Worm (Caenorhabditis elegans) whole organism, mixed stage, embryonic: ENCODE data around the gene Y17G9B.5.
A peak's percentile ranks its signal among the peaks of the same experiment; 100 is the strongest.

Experiments
- M03D4.4 ChIP-seq: sonication (generic microtip); optimal IDR thresholded peaks from 2 replicates; lab custom pipeline; 2017; ENCODE audit warnings: mild to moderate bottlenecking, missing genetic modification characterization, missing compliant biosample characterization
- bed-3 ChIP-seq: fragments of 200-800 bp; sonication (Bioruptor generic); optimal IDR thresholded peaks from 3 replicates; lab custom pipeline; 2018; ENCODE audit warnings: mild to moderate bottlenecking, missing genetic modification characterization, moderate library complexity, missing compliant biosample characterization
- ceh-39 ChIP-seq: fragments of 150-350 bp; optimal IDR thresholded peaks from 2 replicates; lab custom pipeline; 2014; ENCODE audit warnings: missing biosample characterization, missing genetic modification characterization
- ceh-83 ChIP-seq: fragments of 200-800 bp; sonication (Bioruptor generic); optimal IDR thresholded peaks from 2 replicates; lab custom pipeline; 2018; ENCODE audit warnings: mild to moderate bottlenecking, missing genetic modification characterization, missing compliant biosample characterization
- ces-1 ChIP-seq: fragments of 150-350 bp; optimal IDR thresholded peaks from 2 replicates; lab custom pipeline; 2014; ENCODE audit warnings: missing biosample characterization, missing genetic modification reagents, missing genetic modification characterization
- cnd-1 ChIP-seq: fragments of 200-800 bp; sonication (Bioruptor generic); optimal IDR thresholded peaks from 2 replicates; lab custom pipeline; 2018; ENCODE audit warnings: mild to moderate bottlenecking, missing genetic modification characterization, missing compliant biosample characterization
- drap-1 ChIP-seq: fragments of 200-800 bp; sonication (Bioruptor generic); optimal IDR thresholded peaks from 3 replicates; lab custom pipeline; 2018; ENCODE audit warnings: mild to moderate bottlenecking, missing genetic modification characterization, missing compliant biosample characterization
- elt-1 ChIP-seq: sonication (generic microtip); optimal IDR thresholded peaks from 2 replicates; lab custom pipeline; 2017; ENCODE audit warnings: missing genetic modification characterization, mild to moderate bottlenecking, missing compliant biosample characterization, antibody characterized with exemption, moderate library complexity, borderline replicate concordance; ENCODE audit not compliant: insufficient read depth
- flh-1 ChIP-seq: fragments of 200-800 bp; sonication (Bioruptor generic); optimal IDR thresholded peaks from 2 replicates; lab custom pipeline; 2018; ENCODE audit warnings: mild to moderate bottlenecking, missing genetic modification characterization, moderate library complexity, missing compliant biosample characterization
- lin-32 ChIP-seq: fragments of 200-800 bp; sonication (Bioruptor generic); optimal IDR thresholded peaks from 2 replicates; lab custom pipeline; 2018; ENCODE audit warnings: mild to moderate bottlenecking, missing genetic modification characterization, missing compliant biosample characterization
- lsy-2 ChIP-seq: fragments of 150-350 bp; optimal IDR thresholded peaks from 2 replicates; lab custom pipeline; 2014; ENCODE audit warnings: missing biosample characterization, missing genetic modification characterization
- mab-5 ChIP-seq: fragments of 150-350 bp; optimal IDR thresholded peaks from 2 replicates; lab custom pipeline; 2014; ENCODE audit warnings: missing biosample characterization, missing genetic modification characterization
- mls-2 ChIP-seq: sonication (generic microtip); optimal IDR thresholded peaks from 2 replicates; lab custom pipeline; 2016; ENCODE audit warnings: mild to moderate bottlenecking, missing genetic modification characterization, moderate library complexity, missing compliant biosample characterization
- nhr-12 ChIP-seq: fragments of 150-350 bp; optimal IDR thresholded peaks from 2 replicates; lab custom pipeline; 2014; ENCODE audit warnings: missing biosample characterization, missing genetic modification characterization
- nhr-2 ChIP-seq: fragments of 150-350 bp; optimal IDR thresholded peaks from 2 replicates; lab custom pipeline; 2014; ENCODE audit warnings: missing biosample characterization, missing genetic modification characterization
- nhr-237 ChIP-seq: fragments of 150-350 bp; optimal IDR thresholded peaks from 2 replicates; lab custom pipeline; 2014; ENCODE audit warnings: missing biosample characterization, missing genetic modification characterization
- nhr-76 ChIP-seq: sonication (generic microtip); optimal IDR thresholded peaks from 2 replicates; lab custom pipeline; 2017; ENCODE audit warnings: missing biosample characterization, missing genetic modification characterization
- pha-4 ChIP-seq: fragments of 150-350 bp; optimal IDR thresholded peaks from 2 replicates; lab custom pipeline; 2018; ENCODE audit warnings: missing biosample characterization, missing genetic modification reagents, missing genetic modification characterization
- sem-2 ChIP-seq: fragments of 200-800 bp; sonication (Bioruptor generic); optimal IDR thresholded peaks from 2 replicates; lab custom pipeline; 2018; ENCODE audit warnings: mild to moderate bottlenecking, missing genetic modification characterization, missing compliant biosample characterization
- snpc-4 ChIP-seq: fragments of 150-350 bp; optimal IDR thresholded peaks from 2 replicates; lab custom pipeline; 2014; ENCODE audit warnings: missing biosample characterization, missing genetic modification characterization
- sptf-1 ChIP-seq: sonication (generic microtip); optimal IDR thresholded peaks from 2 replicates; lab custom pipeline; 2017; ENCODE audit warnings: mild to moderate bottlenecking, missing genetic modification characterization, moderate library complexity, missing compliant biosample characterization
- tbx-8 ChIP-seq: fragments of 200-800 bp; sonication (Bioruptor generic); optimal IDR thresholded peaks from 2 replicates; lab custom pipeline; 2018; ENCODE audit warnings: mild to moderate bottlenecking, missing genetic modification characterization, moderate library complexity, missing compliant biosample characterization
- unc-39 ChIP-seq: fragments of 150-350 bp; optimal IDR thresholded peaks from 2 replicates; lab custom pipeline; 2014; ENCODE audit warnings: missing biosample characterization, missing genetic modification characterization
- unc-62 ChIP-seq: fragments of 150-350 bp; optimal IDR thresholded peaks from 2 replicates; lab custom pipeline; 2014; ENCODE audit warnings: missing biosample characterization, missing genetic modification reagents, missing genetic modification characterization
- zip-8 ChIP-seq: fragments of 150-350 bp; optimal IDR thresholded peaks from 2 replicates; lab custom pipeline; 2014; ENCODE audit warnings: missing biosample characterization, missing genetic modification characterization
- ztf-11 ChIP-seq: fragments of 150-350 bp; optimal IDR thresholded peaks from 2 replicates; lab custom pipeline; 2014; ENCODE audit warnings: missing biosample characterization, missing genetic modification characterization

Y17G9B.5 gene

ce11 chrIV:4755929-4756655 lies 6.1 kb downstream of the Y17G9B.5 start, which contains the start of the genes fbxb-77 and Y17G9B.11:
TSS of gene fbxb-77 (minus strand) at chrIV:4756157.
TSS of gene Y17G9B.11 (plus strand) at chrIV:4756605.
- peak; percentile 38 for TF ChIP-seq mls-2
- peak; percentile 10 for TF ChIP-seq ces-1 (GFP tag; lab: Kevin White, UChicago)
- TF ChIP-seq snpc-4 = no peak
- TF ChIP-seq flh-1 = no peak
- no peak for TF ChIP-seq sem-2
- TF ChIP-seq cnd-1 (tag; lab: Kevin White, UChicago) = peak; percentile 71
- TF ChIP-seq pha-4 (tag; lab: Kevin White, UChicago) = no peak
- TF ChIP-seq, all 35 proteins: peak for 3

DNA sequence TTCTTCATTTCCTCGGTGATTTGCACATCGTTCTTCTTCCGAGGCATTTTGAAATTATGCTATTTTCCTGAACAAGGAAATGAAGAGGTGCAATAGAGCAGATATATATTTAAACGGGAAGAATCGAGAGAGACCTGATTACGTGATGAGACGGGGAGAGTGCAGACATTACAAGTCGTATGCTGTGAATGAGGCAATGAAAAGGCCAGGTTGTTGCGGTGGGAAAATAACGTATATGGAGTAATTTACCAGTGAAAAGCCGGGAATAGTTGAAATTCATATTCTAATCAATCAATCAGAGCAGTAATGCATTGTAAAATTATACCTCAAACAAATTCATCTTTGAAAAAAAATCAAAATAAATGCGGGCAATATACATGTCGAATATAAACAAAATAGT lies 8.6 kb downstream of the Y17G9B.5 start, which contains the start of gene Y17G9B.8:
Gene Y17G9B.8 (minus strand): TSS at position 182 of the 400 bp plus-strand sequence.
- TF ChIP-seq drap-1 (GFP tag; lab: Kevin White, UChicago) = no peak
- peak; percentile 9 for TF ChIP-seq sptf-1 (tag; lab: Kevin White, UChicago)

DNA sequence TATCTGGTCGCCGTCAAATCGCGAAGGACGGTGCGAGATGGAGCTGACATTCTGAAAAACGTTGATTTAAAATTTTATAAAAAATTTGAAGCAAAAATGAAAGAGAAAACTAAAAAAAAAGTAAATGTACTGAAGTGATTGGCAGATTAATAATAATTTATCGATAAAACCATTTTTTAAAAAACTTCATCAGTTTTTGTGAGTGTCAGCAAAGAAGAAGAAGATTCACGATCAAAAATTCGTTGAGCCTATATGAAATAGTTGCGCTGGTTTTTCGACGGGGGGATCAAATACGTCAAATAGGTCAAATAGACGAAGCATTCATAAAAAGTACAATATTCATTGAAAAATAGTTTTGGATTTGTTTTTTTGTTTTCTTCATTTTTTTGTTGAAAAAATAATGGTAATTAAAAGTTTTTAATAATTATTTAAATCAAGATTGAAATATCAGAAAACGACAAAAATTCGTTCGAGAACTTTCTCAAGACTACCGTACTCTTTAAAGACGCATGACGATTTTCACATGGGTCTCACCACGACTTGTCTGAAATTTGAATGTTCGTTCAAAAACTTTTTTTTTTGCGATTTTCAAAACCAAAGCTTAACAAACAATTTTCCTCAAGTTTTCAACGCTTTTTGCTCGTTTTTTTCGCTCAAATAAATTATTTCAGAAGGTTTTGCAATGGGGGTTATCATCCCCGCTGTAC lies 10.5 kb downstream of the Y17G9B.5 start, which contains the start of the genes memi-1 and cyp-31A3:
Gene memi-1 (minus strand): TSS at position 51 of the 707 bp plus-strand sequence.
Gene cyp-31A3 (plus strand): TSS at position 672 of the 707 bp plus-strand sequence.
- TF ChIP-seq cnd-1 (tag; lab: Kevin White, UChicago) = no peak
- TF ChIP-seq ceh-39 (tag; lab: Kevin White, UChicago) = no peak
- no peak for TF ChIP-seq elt-1 (tag; lab: Kevin White, UChicago)
- TF ChIP-seq drap-1 (GFP tag; lab: Kevin White, UChicago) = no peak
- TF ChIP-seq tbx-8 = no peak
- TF ChIP-seq nhr-237 (tag; lab: Kevin White, UChicago) = no peak

ce11 chrIV:4762990-4763545 lies 13.0 kb downstream of the Y17G9B.5 start:
- peak; percentile 4 for TF ChIP-seq lsy-2 (tag; lab: Kevin White, UChicago)

DNA sequence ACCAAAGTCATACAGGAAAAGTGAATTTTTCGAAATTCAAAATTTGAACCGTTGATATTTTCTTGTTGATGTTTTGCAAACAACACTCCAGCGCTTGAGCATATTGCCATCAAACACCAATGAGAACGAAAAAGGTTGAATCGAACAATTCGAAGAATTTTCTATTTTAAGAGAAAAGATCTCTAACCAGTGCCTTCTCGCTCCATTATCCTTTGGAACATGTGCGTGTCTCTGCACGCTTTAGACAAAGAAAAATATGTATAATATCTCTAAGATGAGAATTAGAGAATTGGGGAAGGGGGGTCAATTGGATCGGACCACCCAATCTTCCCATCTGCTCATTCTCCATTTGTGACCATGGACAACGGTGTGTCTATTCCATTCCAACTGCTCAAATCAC lies 13.8 kb downstream of the Y17G9B.5 start, which contains the start of gene Y17G9B.2:
Gene Y17G9B.2 (plus strand): TSS at position 301 of the 400 bp plus-strand sequence.
- no peak for TF ChIP-seq ztf-11 (tag; lab: Kevin White, UChicago)
- no peak for TF ChIP-seq ceh-83 (GFP tag; lab: Kevin White, UChicago)
- no peak for TF ChIP-seq zip-8 (tag; lab: Kevin White, UChicago)
- no peak for TF ChIP-seq nhr-2 (tag; lab: Kevin White, UChicago)
- TF ChIP-seq pha-4 (tag; lab: Kevin White, UChicago) = no peak
- no peak for TF ChIP-seq mab-5
- no peak for TF ChIP-seq nhr-76 (tag; lab: Kevin White, UChicago)
- no peak for TF ChIP-seq nhr-12 (tag; lab: Kevin White, UChicago)
- TF ChIP-seq sem-2 = no peak
- no peak for TF ChIP-seq unc-62 (GFP tag; lab: Kevin White, UChicago)
- no peak for TF ChIP-seq ces-1 (GFP tag; lab: Kevin White, UChicago)
- no peak for TF ChIP-seq bed-3 (GFP tag; lab: Kevin White, UChicago)
- no peak for TF ChIP-seq M03D4.4 (tag; lab: Kevin White, UChicago)
- no peak for TF ChIP-seq lin-32
- no peak for TF ChIP-seq nhr-237 (tag; lab: Kevin White, UChicago)
- TF ChIP-seq elt-1 (tag; lab: Kevin White, UChicago) = no peak

ce11 chrIV:4764422-4764821 lies 14.4 kb downstream of the Y17G9B.5 start, which contains the start of gene npp-26:
TSS of gene npp-26 (plus strand) at chrIV:4764722.
- TF ChIP-seq snpc-4 (no peak), unc-39 (tag; lab: Kevin White, UChicago) (no peak), tbx-8 (no peak), zip-8 (tag; lab: Kevin White, UChicago) (no peak), drap-1 (GFP tag; lab: Kevin White, UChicago) (no peak), cnd-1 (tag; lab: Kevin White, UChicago) (no peak), sem-2 (no peak), ztf-11 (tag; lab: Kevin White, UChicago) (no peak), M03D4.4 (tag; lab: Kevin White, UChicago) (no peak), pha-4 (tag; lab: Kevin White, UChicago) (no peak), sptf-1 (tag; lab: Kevin White, UChicago) (no peak)
- TF ChIP-seq, all 35 proteins: peak for 0
